Worm (Caenorhabditis elegans): ENCODE measurements around the gene T24H10.5.

DNA sequence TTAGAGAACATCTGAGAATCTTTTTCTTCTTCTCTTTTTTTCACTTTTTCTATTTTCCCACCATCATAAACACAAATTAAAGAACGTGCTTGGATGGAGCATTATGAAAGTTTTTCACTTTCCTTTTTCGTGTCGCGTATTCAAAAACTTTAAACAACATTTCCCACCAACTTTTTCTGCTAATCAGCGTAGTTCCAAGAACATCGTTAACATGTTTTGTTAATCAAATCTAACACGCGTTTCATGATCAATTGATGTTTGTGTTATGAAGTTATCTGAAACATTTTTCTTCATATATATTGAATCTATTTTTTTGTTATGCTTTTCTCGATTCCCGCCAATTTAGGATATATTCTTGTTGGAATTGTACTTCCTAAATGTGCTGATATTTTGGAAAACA, 14.7 kb downstream of the T24H10.5 start:
- TF ChIP-seq jun-1 (tag; optimal IDR thresholded peaks at IDR 0.05) (no peak), unc-62 (GFP tag; optimal IDR thresholded peaks at IDR 0.05) (no peak), C34B4.2 (tag; optimal IDR thresholded peaks at IDR 0.05) (no peak), nhr-84 (tag; optimal IDR thresholded peaks at IDR 0.05) (no peak), snpc-4 (tag; optimal IDR thresholded peaks at IDR 0.05) (no peak), ceh-82 (tag; optimal IDR thresholded peaks at IDR 0.05) (no peak), elt-3 (tag; optimal IDR thresholded peaks at IDR 0.05) (no peak), dpl-1 (GFP tag; optimal IDR thresholded peaks at IDR 0.05) (no peak), lin-39 (tag; optimal IDR thresholded peaks at IDR 0.05) (no peak), irx-1 (tag; optimal IDR thresholded peaks at IDR 0.05) (no peak), ztf-4 (tag; optimal IDR thresholded peaks at IDR 0.05) (no peak), lsy-2 (tag; optimal IDR thresholded peaks at IDR 0.05) (no peak), nhr-11 (tag; optimal IDR thresholded peaks at IDR 0.05) (peak; percentile 25)

All from whole organism, L1 larva.